Worm (Caenorhabditis elegans) whole organism, L4 larva: ENCODE data around the gene R07E5.15.

Experiments
- D1046.2 ChIP-seq: fragments of 200-800 bp; sonication (Bioruptor generic); IDR thresholded peaks from 2 replicates; pipeline ENCODE4 v1.3.6; 2022; ENCODE audit warnings: missing genetic modification characterization, missing compliant biosample characterization
- F10B5.3 ChIP-seq: sonication (generic microtip); optimal IDR thresholded peaks from 2 replicates; lab custom pipeline; 2016; ENCODE audit warnings: mild to moderate bottlenecking, missing genetic modification characterization, missing compliant biosample characterization
- F44E2.7 ChIP-seq: fragments of 200-800 bp; sonication (Bioruptor generic); IDR thresholded peaks from 2 replicates; pipeline ENCODE4 v2.1.2; 2022; ENCODE audit warnings: missing genetic modification characterization, missing compliant biosample characterization
- F49E8.2 ChIP-seq: sonication (generic microtip); optimal IDR thresholded peaks from 2 replicates; lab custom pipeline; 2016; ENCODE audit warnings: missing compliant biosample characterization, mild to moderate bottlenecking, missing genetic modification characterization, borderline replicate concordance
- T20F7.1 ChIP-seq: fragments of 200-800 bp; sonication (Bioruptor generic); optimal IDR thresholded peaks from 2 replicates; lab custom pipeline; 2018; ENCODE audit warnings: mild to moderate bottlenecking, missing genetic modification characterization, missing compliant biosample characterization
- Y105C5A.15 ChIP-seq: fragments of 200-800 bp; sonication (Bioruptor generic); IDR thresholded peaks from 2 replicates; pipeline ENCODE4 v1.3.6; 2022; ENCODE audit warnings: missing genetic modification characterization, missing compliant biosample characterization
- Y48G9A.11 ChIP-seq: fragments of 200-800 bp; sonication (Bioruptor generic); IDR thresholded peaks from 2 replicates; pipeline ENCODE4 v1.3.6; 2022; ENCODE audit warnings: missing genetic modification reagents, missing genetic modification characterization, missing compliant biosample characterization
- Y5F2A.4 ChIP-seq: fragments of 200-800 bp; sonication (Bioruptor generic); optimal IDR thresholded peaks from 2 replicates; lab custom pipeline; 2018; ENCODE audit warnings: mild to moderate bottlenecking, missing genetic modification characterization, missing compliant biosample characterization
- ZK337.2 ChIP-seq: fragments of 200-800 bp; sonication (Bioruptor generic); IDR thresholded peaks from 2 replicates; pipeline ENCODE4 v1.3.6; 2022; ENCODE audit warnings: missing genetic modification reagents, missing genetic modification characterization, missing compliant biosample characterization
- ceh-20 ChIP-seq: fragments of 200-800 bp; sonication (Bioruptor generic); IDR thresholded peaks from 2 replicates; pipeline ENCODE4 v1.3.6; 2022; ENCODE audit warnings: missing genetic modification reagents, missing genetic modification characterization, missing compliant biosample characterization
- ceh-28 ChIP-seq: fragments of 150-350 bp; optimal IDR thresholded peaks from 2 replicates; lab custom pipeline; 2014; ENCODE audit warnings: missing biosample characterization, missing genetic modification reagents, missing genetic modification characterization
- ceh-44 ChIP-seq: fragments of 200-800 bp; sonication (Bioruptor generic); IDR thresholded peaks from 2 replicates; pipeline ENCODE4 v1.3.6; 2022; ENCODE audit warnings: missing genetic modification reagents, missing genetic modification characterization, missing compliant biosample characterization
- ceh-62 ChIP-seq: sonication (generic microtip); optimal IDR thresholded peaks from 2 replicates; lab custom pipeline; 2017; ENCODE audit warnings: missing biosample characterization, missing genetic modification characterization
- daf-16 ChIP-seq, 3 experiments: sonication (generic microtip); optimal IDR thresholded peaks; 2 replicates each; lab custom pipeline; 2016 to 2017; ENCODE audit warnings: missing genetic modification characterization in 3 of 3, missing genetic modification reagents in 3 of 3, mild to moderate bottlenecking in 2 of 3, missing compliant biosample characterization in 2 of 3, missing biosample characterization in 1 of 3, moderate library complexity in 1 of 3
- dmd-6 ChIP-seq: fragments of 200-800 bp; sonication (Bioruptor generic); IDR thresholded peaks from 2 replicates; pipeline ENCODE4 v1.3.6; 2022; ENCODE audit warnings: missing genetic modification reagents, missing genetic modification characterization, missing compliant biosample characterization
- fkh-10 ChIP-seq: fragments of 150-350 bp; optimal IDR thresholded peaks from 2 replicates; lab custom pipeline; 2014; ENCODE audit warnings: missing biosample characterization, missing genetic modification reagents, missing genetic modification characterization
- hlh-11 ChIP-seq: fragments of 200-800 bp; sonication (Bioruptor generic); optimal IDR thresholded peaks from 2 replicates; lab custom pipeline; 2018; ENCODE audit warnings: mild to moderate bottlenecking, missing genetic modification characterization, missing compliant biosample characterization
- lin-1 ChIP-seq: fragments of 200-800 bp; sonication (Bioruptor generic); IDR thresholded peaks from 2 replicates; pipeline ENCODE4 v1.3.6; 2022; ENCODE audit warnings: missing genetic modification reagents, missing genetic modification characterization, missing compliant biosample characterization
- lin-38 ChIP-seq: fragments of 200-800 bp; sonication (Bioruptor generic); IDR thresholded peaks from 2 replicates; pipeline ENCODE4 v1.3.6; 2022; ENCODE audit warnings: missing genetic modification reagents, missing genetic modification characterization, missing compliant biosample characterization
- lin-39 ChIP-seq: fragments of 150-350 bp; optimal IDR thresholded peaks from 2 replicates; lab custom pipeline; 2014; ENCODE audit warnings: missing biosample characterization, missing genetic modification reagents, missing genetic modification characterization
- mdt-29 ChIP-seq: fragments of 200-800 bp; sonication (Bioruptor generic); IDR thresholded peaks from 2 replicates; pipeline ENCODE4 v1.3.6; 2022; ENCODE audit warnings: missing genetic modification reagents, missing genetic modification characterization, missing compliant biosample characterization
- mep-1 ChIP-seq: fragments of 150-350 bp; sonication (generic microtip); optimal IDR thresholded peaks from 3 replicates; lab custom pipeline; 2014; ENCODE audit warnings: missing biosample characterization, missing genetic modification characterization
- nhr-10 ChIP-seq: fragments of 150-350 bp; optimal IDR thresholded peaks from 2 replicates; lab custom pipeline; 2014; ENCODE audit warnings: missing biosample characterization, missing genetic modification characterization
- nhr-11 ChIP-seq: fragments of 150-350 bp; optimal IDR thresholded peaks from 2 replicates; lab custom pipeline; 2014; ENCODE audit warnings: missing biosample characterization, missing genetic modification characterization
- nhr-111 ChIP-seq: fragments of 200-800 bp; sonication (Bioruptor generic); optimal IDR thresholded peaks from 2 replicates; lab custom pipeline; 2018; ENCODE audit warnings: mild to moderate bottlenecking, missing genetic modification characterization, missing compliant biosample characterization
- nhr-42 ChIP-seq: fragments of 200-800 bp; sonication (Bioruptor generic); IDR thresholded peaks from 2 replicates; pipeline ENCODE4 v1.3.6; 2022; ENCODE audit warnings: missing genetic modification characterization, missing compliant biosample characterization
- nhr-76 ChIP-seq: fragments of 150-350 bp; optimal IDR thresholded peaks from 2 replicates; lab custom pipeline; 2014; ENCODE audit warnings: missing biosample characterization, missing genetic modification characterization
- pha-4 ChIP-seq, 2 experiments: fragments of 150-350 bp in 1 of 2; fragments of 200-800 bp in 1 of 2; sonication (Bioruptor generic) in 1 of 2; IDR thresholded peaks in 1 of 2; optimal IDR thresholded peaks in 1 of 2; 2 replicates each; pipeline versions ENCODE4 v1.3.6 to Lab custom; 2014 to 2022; ENCODE audit warnings: missing genetic modification characterization in 2 of 2, missing genetic modification reagents in 2 of 2, missing biosample characterization in 1 of 2, missing compliant biosample characterization in 1 of 2
- saeg-2 ChIP-seq: fragments of 200-800 bp; sonication (Bioruptor generic); IDR thresholded peaks from 2 replicates; pipeline ENCODE4 v1.3.6; 2022; ENCODE audit warnings: missing genetic modification reagents, missing genetic modification characterization, missing compliant biosample characterization
- snpc-1.2 ChIP-seq: fragments of 200-800 bp; sonication (Bioruptor generic); IDR thresholded peaks from 2 replicates; pipeline ENCODE4 v1.3.6; 2022; ENCODE audit warnings: missing genetic modification reagents, missing genetic modification characterization, missing compliant biosample characterization
- snpc-4 ChIP-seq: fragments of 150-350 bp; optimal IDR thresholded peaks from 2 replicates; lab custom pipeline; 2014; ENCODE audit warnings: missing biosample characterization, missing genetic modification characterization
- spr-3 ChIP-seq: fragments of 200-800 bp; sonication (Bioruptor generic); optimal IDR thresholded peaks from 2 replicates; lab custom pipeline; 2018; ENCODE audit warnings: mild to moderate bottlenecking, missing genetic modification characterization, missing compliant biosample characterization
- tra-1 ChIP-seq: fragments of 200-800 bp; sonication (Bioruptor generic); IDR thresholded peaks from 2 replicates; pipeline ENCODE4 v1.3.6; 2022; ENCODE audit warnings: missing genetic modification reagents, missing genetic modification characterization, missing compliant biosample characterization
- zag-1 ChIP-seq: fragments of 150-350 bp; optimal IDR thresholded peaks from 2 replicates; lab custom pipeline; 2014; ENCODE audit warnings: missing biosample characterization, missing genetic modification characterization
- zfp-2 ChIP-seq: sonication (generic microtip); optimal IDR thresholded peaks from 2 replicates; lab custom pipeline; 2016; ENCODE audit warnings: mild to moderate bottlenecking, missing genetic modification characterization, missing compliant biosample characterization
- zfp-3 ChIP-seq: fragments of 200-800 bp; sonication (Bioruptor generic); conservative IDR thresholded peaks from 2 replicates; pipeline ENCODE4 v1.3.6; 2022; ENCODE audit warnings: missing genetic modification reagents, missing genetic modification characterization, missing compliant biosample characterization
- zip-2 ChIP-seq: fragments of 150-350 bp; optimal IDR thresholded peaks from 2 replicates; lab custom pipeline; 2014; ENCODE audit warnings: missing biosample characterization, missing genetic modification characterization

R07E5.15 gene

ce11 chrIII:4378600-4379293 is 22.5 kb upstream of the R07E5.15 start (continued):
- TF ChIP-seq daf-16 (GFP tag; optimal IDR thresholded peaks at IDR 0.05; lab: Kevin White, UChicago) = peak in 1 of 2 experiments; percentile 48
- peak; percentile 40 for TF ChIP-seq daf-16 (tag; optimal IDR thresholded peaks at IDR 0.05; lab: Kevin White, UChicago)
- peak; percentile 68 for TF ChIP-seq F10B5.3 (tag; lab: Kevin White, UChicago)
- TF ChIP-seq Y48G9A.11 = 0 out of 2 replicates have a peak, but pooled peaks have one; percentile 7
- peak; percentile 2 for TF ChIP-seq F49E8.2
- TF ChIP-seq nhr-42 (GFP tag; lab: Robert Waterston, UW) = peak; percentile 68
- peak; percentile 63 for TF ChIP-seq dmd-6
- peak; percentile 72 for TF ChIP-seq mep-1 (tag; lab: Kevin White, UChicago)
- TF ChIP-seq spr-3 = peak; percentile 44
- peak; percentile 37; the same call in 1 of the 2 replicates for TF ChIP-seq ceh-44 (GFP tag; lab: Robert Waterston, UW)
- peak; percentile 63 for TF ChIP-seq lin-1 (GFP tag; lab: Robert Waterston, UW)
- 0 out of 2 replicates have a peak, but pooled peaks have one; percentile 12 for TF ChIP-seq Y105C5A.15 (GFP tag; lab: Robert Waterston, UW)
- TF ChIP-seq zfp-3 (GFP tag; lab: Robert Waterston, UW) = 0 out of 2 replicates have a peak, but pooled peaks have one; percentile 34
- TF ChIP-seq D1046.2 = peak; percentile 8; the same call in 1 of the 2 replicates
- peak; percentile 73 for TF ChIP-seq ceh-20 (GFP tag; lab: Robert Waterston, UW)
- peak; percentile 45 for TF ChIP-seq zip-2
- TF ChIP-seq F44E2.7 (GFP tag; lab: Robert Waterston, UW) = peak; percentile 68; the same call in 1 of the 2 replicates
- 0 out of 2 replicates have a peak, but pooled peaks have one; percentile 17 for TF ChIP-seq mdt-29 (GFP tag; lab: Robert Waterston, UW)
- peak; percentile 64 for TF ChIP-seq tra-1 (GFP tag; lab: Robert Waterston, UW)
- TF ChIP-seq ZK337.2 (GFP tag; lab: Robert Waterston, UW) = peak; percentile 70; the same call in 1 of the 2 replicates
- peak; percentile 30; the same call in 1 of the 2 replicates for TF ChIP-seq snpc-1.2 (GFP tag; lab: Robert Waterston, UW)
- TF ChIP-seq fkh-10 (GFP tag; lab: Kevin White, UChicago) = peak; percentile 4
- peak; percentile 69 for TF ChIP-seq nhr-111
- peak; percentile 19 for TF ChIP-seq Y5F2A.4 (GFP tag; lab: Kevin White, UChicago)
- peak; percentile 78 for TF ChIP-seq hlh-11
- TF ChIP-seq, all 104 proteins: peak for 65; not testable (repeated sequence) for 39

ce11 chrIII:4379717-4380116 is 21.5 kb upstream of the R07E5.15 start, which contains the start of gene B0284.3:
Gene B0284.3 (minus strand): TSS chrIII:4379817.
- TF ChIP-seq zfp-2 (tag; lab: Kevin White, UChicago) = no peak
- TF ChIP-seq nhr-11 (tag; lab: Kevin White, UChicago) = no peak
- TF ChIP-seq lin-38 (GFP tag; lab: Robert Waterston, UW) = no peak
- TF ChIP-seq saeg-2 (GFP tag; lab: Robert Waterston, UW) = no peak
- TF ChIP-seq pha-4 (GFP tag; IDR thresholded peaks at IDR 0.05; lab: Robert Waterston, UW) = no peak
- no peak for TF ChIP-seq pha-4 (tag; optimal IDR thresholded peaks at IDR 0.05; lab: Kevin White, UChicago)
- no peak for TF ChIP-seq nhr-76 (tag; lab: Kevin White, UChicago)
- TF ChIP-seq T20F7.1 = no peak
- TF ChIP-seq ZK337.2 (GFP tag; lab: Robert Waterston, UW) = no peak
- no peak for TF ChIP-seq ceh-62 (tag; lab: Kevin White, UChicago)
- TF ChIP-seq F49E8.2 = no peak
- TF ChIP-seq lin-39 (tag; lab: Kevin White, UChicago) = no peak
- no peak for TF ChIP-seq snpc-4 (tag; lab: Kevin White, UChicago)
- no peak for TF ChIP-seq zag-1 (tag; lab: Kevin White, UChicago)
- TF ChIP-seq ceh-28 (tag; lab: Kevin White, UChicago) = no peak
- no peak for TF ChIP-seq Y48G9A.11
- TF ChIP-seq nhr-10 (tag; lab: Kevin White, UChicago) = no peak
- no peak for TF ChIP-seq snpc-1.2 (GFP tag; lab: Robert Waterston, UW)
